Fruit fly (Drosophila melanogaster) whole organism: Measurements from ENCODE around the gene CAH4.

ENCODE experiments used
- CG8478 ChIP-seq: fragments of >200 bp; optimal IDR thresholded peaks from 2 replicates; lab custom pipeline; 2018; ENCODE audit warnings: inconsistent platforms
- Dll ChIP-seq: fragments of >200 bp; optimal IDR thresholded peaks from 2 replicates; lab custom pipeline; 2017
- EcR ChIP-seq, 2 experiments: fragments of >200 bp; optimal IDR thresholded peaks; 2 replicates each; lab custom pipeline; 2017; ENCODE audit warnings: missing biosample characterization in 2 of 2, missing genetic modification characterization in 2 of 2, missing genetic modification reagents in 2 of 2
- pan ChIP-seq: fragments of >200 bp; optimal IDR thresholded peaks from 2 replicates; lab custom pipeline; 2017
- psq ChIP-seq: fragments of >200 bp; optimal IDR thresholded peaks from 2 replicates; lab custom pipeline; 2017
- usp ChIP-seq: fragments of >200 bp; optimal IDR thresholded peaks from 2 replicates; lab custom pipeline; 2017; ENCODE audit warnings: missing biosample characterization, missing genetic modification characterization, mixed read lengths

- no peak for TF ChIP-seq CG8478 (lab: Kevin White, UChicago)
- no peak for TF ChIP-seq usp
- no peak for TF ChIP-seq pan (lab: Kevin White, UChicago)
- no peak for TF ChIP-seq psq
- TF ChIP-seq Dll (lab: Kevin White, UChicago), result no peak
- no peak for TF ChIP-seq EcR (GFP tag; optimal IDR thresholded peaks at IDR 0.05; lab: Kevin White, UChicago)
Observed at dm6 chr3R:24890919-24891318, 33.6 kb upstream of the CAH4 start.
